Fruit fly (Drosophila melanogaster): ENCODE data around the gene CG45095.
"Not testable (repeated sequence)": the region's sequence is repeated elsewhere in the genome, so short reads cannot be mapped to it uniquely, and the experiment has no call there.

The CG45095 gene

DNA sequence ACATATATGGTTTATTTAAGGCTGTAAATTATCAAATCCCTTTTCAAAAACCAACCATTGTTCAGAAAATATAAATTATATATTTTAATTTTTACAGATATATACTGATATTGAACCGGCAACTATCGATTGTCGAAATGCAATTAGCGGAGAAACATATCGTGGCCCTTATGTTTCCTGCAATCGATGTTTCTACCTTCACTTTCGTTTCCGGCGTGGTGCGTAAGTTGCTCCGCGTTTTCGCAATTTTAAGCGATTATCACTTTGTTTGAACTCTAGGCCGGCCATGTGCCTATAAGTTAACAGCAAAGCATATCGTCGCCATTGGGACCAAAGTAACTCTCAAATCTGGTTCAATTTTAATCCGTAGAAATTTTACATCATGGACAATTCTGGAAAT lies 20.9 kb downstream of the CG45095 start, which contains the start of gene vig2 (continued):
- TF ChIP-seq CG1233 (GFP tag; optimal IDR thresholded peaks at IDR 0.05) (peak; percentile 66), CG34224 (GFP tag; IDR thresholded peaks at IDR 0.05; ENCODE audit: partially characterized antibody) (peak; percentile 64; the same call in 2 of the 3 replicates), MBD-R2 (GFP tag; IDR thresholded peaks at IDR 0.05) (peak; percentile 58), onecut (GFP tag; IDR thresholded peaks at IDR 0.05) (peak; percentile 84), CG31441 (GFP tag; IDR thresholded peaks at IDR 0.05) (0 out of 2 replicates have a peak, but pooled peaks have one; percentile 13), NfI (GFP tag; optimal IDR thresholded peaks at IDR 0.05) (peak; percentile 81), CG32767 (GFP tag; IDR thresholded peaks at IDR 0.05) (0 out of 2 replicates have a peak, but pooled peaks have one; percentile 42), Oaz (GFP tag; IDR thresholded peaks at IDR 0.05) (peak; percentile 70), unc-4 (GFP tag; IDR thresholded peaks at IDR 0.05; ENCODE audit: partially characterized antibody) (peak; percentile 75), CG13775 (GFP tag; optimal IDR thresholded peaks at IDR 0.05) (peak; percentile 76), CG10959 (GFP tag; IDR thresholded peaks at IDR 0.05) (peak; percentile 47; the same call in 1 of the 2 replicates), gem (tag; optimal IDR thresholded peaks at IDR 0.05) (peak; percentile 13), chm (GFP tag; IDR thresholded peaks at IDR 0.05) (peak; percentile 93), danr (GFP tag; IDR thresholded peaks at IDR 0.05) (0 out of 2 replicates have a peak, but pooled peaks have one; percentile 8), CG17361 (GFP tag; IDR thresholded peaks at IDR 0.05) (peak; percentile 67; the same call in 2 of the 3 replicates), ttk (GFP tag; IDR thresholded peaks at IDR 0.05) (peak; percentile 77; the same call in 1 of the 2 replicates), dati (GFP tag; IDR thresholded peaks at IDR 0.05) (0 out of 2 replicates have a peak, but pooled peaks have one; percentile 62), Bgb (GFP tag; IDR thresholded peaks at IDR 0.05; ENCODE audit: partially characterized antibody) (peak; percentile 92), dpn (GFP tag; optimal IDR thresholded peaks at IDR 0.05) (peak in 1 of 2 experiments; percentile 41), CG34422 (GFP tag; IDR thresholded peaks at IDR 0.05) (peak; percentile 82), nom (GFP tag; optimal IDR thresholded peaks at IDR 0.05) (peak; percentile 26), D19B (GFP tag; optimal IDR thresholded peaks at IDR 0.05) (peak; percentile 16), CG17328 (GFP tag; IDR thresholded peaks at IDR 0.05) (peak; percentile 84), tin (GFP tag; optimal IDR thresholded peaks at IDR 0.05) (peak; percentile 3), luna (GFP tag; optimal IDR thresholded peaks at IDR 0.05) (peak; percentile 5), CG12104 (GFP tag; optimal IDR thresholded peaks at IDR 0.05) (peak; percentile 54), otp (GFP tag; IDR thresholded peaks at IDR 0.05) (peak; percentile 87), CG10431 (GFP tag; optimal IDR thresholded peaks at IDR 0.05) (peak; percentile 54), sens-2 (GFP tag; IDR thresholded peaks at IDR 0.05) (peak; percentile 79; the same call in 1 of the 2 replicates), ase (GFP tag; IDR thresholded peaks at IDR 0.05) (peak; percentile 68; the same call in 2 of the 3 replicates), MTF-1 (GFP tag; optimal IDR thresholded peaks at IDR 0.05; ENCODE audit: borderline replicate concordance) (peak; percentile 81), row (GFP tag; IDR thresholded peaks at IDR 0.05) (peak; percentile 70), pzg (GFP tag; optimal IDR thresholded peaks at IDR 0.05) (peak; percentile 31), B-H2 (GFP tag; optimal IDR thresholded peaks at IDR 0.05) (peak; percentile 3), CG4707 (GFP tag; optimal IDR thresholded peaks at IDR 0.05) (peak; percentile 19), BtbVII (GFP tag; optimal IDR thresholded peaks at IDR 0.05) (peak; percentile 3), pan (GFP tag; optimal IDR thresholded peaks at IDR 0.05 in 1 of 2, IDR thresholded peaks at IDR 0.05 in 1 of 2) (peak in 1 of 2 experiments; percentile 80), Hmr (GFP tag; optimal IDR thresholded peaks at IDR 0.05) (peak; percentile 60), D (GFP tag; optimal IDR thresholded peaks at IDR 0.05) (peak; percentile 2), HLHmδ (GFP tag; optimal IDR thresholded peaks at IDR 0.05) (peak; percentile 72), gsb (GFP tag; IDR thresholded peaks at IDR 0.05) (peak; percentile 49; the same call in 1 of the 2 replicates), CG13287 (GFP tag; IDR thresholded peaks at IDR 0.05; ENCODE audit: partially characterized antibody) (peak; percentile 72), CG5953 (GFP tag; IDR thresholded peaks at IDR 0.05) (peak; percentile 81), ac (GFP tag; optimal IDR thresholded peaks at IDR 0.05) (peak; percentile 2), CG17912 (GFP tag; optimal IDR thresholded peaks at IDR 0.05) (peak; percentile 40), CG18619 (GFP tag; optimal IDR thresholded peaks at IDR 0.05) (peak; percentile 71), odd (GFP tag; optimal IDR thresholded peaks at IDR 0.05) (peak; percentile 18), Sry-δ (GFP tag; optimal IDR thresholded peaks at IDR 0.05) (peak; percentile 56)
- not testable (repeated sequence) for TF ChIP-seq pan, D (optimal IDR thresholded peaks at IDR 0.05)

All from whole organism, embryonic.